Fruit fly (Drosophila melanogaster): ENCODE data around the gene Cpr78Cc.

Cpr78Cc gene

dm6 chr3L:21300280-21300679, at the start of gene Cpr78Cc:
Cpr78Cc (plus strand) TSS chr3L:21300580.
- TF ChIP-seq EcR (GFP tag; optimal IDR thresholded peaks at IDR 0.05) (no peak), CG8478 (optimal IDR thresholded peaks at IDR 0.05) (no peak), Dll (optimal IDR thresholded peaks at IDR 0.05) (no peak), pan (optimal IDR thresholded peaks at IDR 0.05) (no peak), usp (GFP tag; optimal IDR thresholded peaks at IDR 0.05) (no peak), psq (optimal IDR thresholded peaks at IDR 0.05) (no peak)

dm6 chr3L:21251381-21251780, 49.0 kb upstream of the Cpr78Cc start:
- peak; percentile 40 for TF ChIP-seq Dll (optimal IDR thresholded peaks at IDR 0.05)
- no peak for TF ChIP-seq psq (optimal IDR thresholded peaks at IDR 0.05)
- TF ChIP-seq usp (GFP tag; optimal IDR thresholded peaks at IDR 0.05): no peak
- no peak for TF ChIP-seq CG8478 (optimal IDR thresholded peaks at IDR 0.05)
- no peak for TF ChIP-seq pan (optimal IDR thresholded peaks at IDR 0.05)
- TF ChIP-seq EcR (GFP tag; optimal IDR thresholded peaks at IDR 0.05): peak in 1 of 2 experiments; percentile 2

dm6 chr3L:21252525-21252924, 47.9 kb upstream of the Cpr78Cc start:
- no peak for TF ChIP-seq CG8478 (optimal IDR thresholded peaks at IDR 0.05)
- TF ChIP-seq EcR (GFP tag; optimal IDR thresholded peaks at IDR 0.05): peak in 1 of 2 experiments; percentile 81
- TF ChIP-seq Dll (optimal IDR thresholded peaks at IDR 0.05): peak; percentile 2
- no peak for TF ChIP-seq usp (GFP tag; optimal IDR thresholded peaks at IDR 0.05)

- TF ChIP-seq CG8478 (optimal IDR thresholded peaks at IDR 0.05) (no peak), Dll (optimal IDR thresholded peaks at IDR 0.05) (peak; percentile 17), EcR (GFP tag; optimal IDR thresholded peaks at IDR 0.05) (peak; percentile 95 to 97)
Observed at dm6 chr3L:21252932-21253760, 47.2 kb upstream of the Cpr78Cc start.

- no peak for TF ChIP-seq psq (optimal IDR thresholded peaks at IDR 0.05)
- no peak for TF ChIP-seq CG8478 (optimal IDR thresholded peaks at IDR 0.05)
- TF ChIP-seq pan (optimal IDR thresholded peaks at IDR 0.05): no peak
- peak; percentile 94 to 95 for TF ChIP-seq EcR (GFP tag; optimal IDR thresholded peaks at IDR 0.05)
Observed at dm6 chr3L:21253761-21254523, 46.4 kb upstream of the Cpr78Cc start.

- no peak for TF ChIP-seq psq (optimal IDR thresholded peaks at IDR 0.05)
- peak in 1 of 2 experiments; percentile 43 for TF ChIP-seq EcR (GFP tag; optimal IDR thresholded peaks at IDR 0.05)
Observed at dm6 chr3L:21254524-21254972, 45.8 kb upstream of the Cpr78Cc start.

- no peak for TF ChIP-seq pan (optimal IDR thresholded peaks at IDR 0.05)
- no peak for TF ChIP-seq psq (optimal IDR thresholded peaks at IDR 0.05)
- no peak for TF ChIP-seq EcR (GFP tag; optimal IDR thresholded peaks at IDR 0.05)
- TF ChIP-seq Dll (optimal IDR thresholded peaks at IDR 0.05): no peak
- no peak for TF ChIP-seq CG8478 (optimal IDR thresholded peaks at IDR 0.05)
- no peak for TF ChIP-seq usp (GFP tag; optimal IDR thresholded peaks at IDR 0.05)
Observed at dm6 chr3L:21256062-21257023, 44.0 kb upstream of the Cpr78Cc start.

dm6 chr3L:21257731-21258130, 42.6 kb upstream of the Cpr78Cc start, which contains the start of gene CG43218:
CG43218 (plus strand) TSS chr3L:21258020.
- no peak for TF ChIP-seq psq (optimal IDR thresholded peaks at IDR 0.05)
- no peak for TF ChIP-seq Dll (optimal IDR thresholded peaks at IDR 0.05)
- TF ChIP-seq EcR (GFP tag; optimal IDR thresholded peaks at IDR 0.05): no peak
- no peak for TF ChIP-seq pan (optimal IDR thresholded peaks at IDR 0.05)
- TF ChIP-seq usp (GFP tag; optimal IDR thresholded peaks at IDR 0.05): no peak
- no peak for TF ChIP-seq CG8478 (optimal IDR thresholded peaks at IDR 0.05)

dm6 chr3L:21259257-21259656, 41.1 kb upstream of the Cpr78Cc start:
- TF ChIP-seq EcR (GFP tag; optimal IDR thresholded peaks at IDR 0.05) (peak in 1 of 2 experiments; percentile 62), CG8478 (optimal IDR thresholded peaks at IDR 0.05) (no peak), Dll (optimal IDR thresholded peaks at IDR 0.05) (no peak), psq (optimal IDR thresholded peaks at IDR 0.05) (no peak)

dm6 chr3L:21261403-21262164, 38.8 kb upstream of the Cpr78Cc start:
- no peak for TF ChIP-seq CG8478 (optimal IDR thresholded peaks at IDR 0.05)
- peak in 1 of 2 experiments; percentile 17 for TF ChIP-seq EcR (GFP tag; optimal IDR thresholded peaks at IDR 0.05)

- no peak for TF ChIP-seq pan (optimal IDR thresholded peaks at IDR 0.05)
- no peak for TF ChIP-seq psq (optimal IDR thresholded peaks at IDR 0.05)
- no peak for TF ChIP-seq usp (GFP tag; optimal IDR thresholded peaks at IDR 0.05)
- no peak for TF ChIP-seq CG8478 (optimal IDR thresholded peaks at IDR 0.05)
- TF ChIP-seq EcR (GFP tag; optimal IDR thresholded peaks at IDR 0.05): no peak
- TF ChIP-seq Dll (optimal IDR thresholded peaks at IDR 0.05): no peak
Observed at dm6 chr3L:21262426-21262825, 38.0 kb upstream of the Cpr78Cc start.

All from whole organism.